In genomic region chrIII:12009764-12010163, ce11 we compare ENCODE assay signal across 4 worm cellular contexts.
TF ChIP-seq lines count a peak whose summit lies in the region.

No protein-coding gene starts in this region.

TF ChIP-seq in whole organism, L1 larva, 84 proteins besides CTCF, POLR2A, EP300 and RAD21:
- TF ChIP-seq lsy-2 (tag; optimal IDR thresholded peaks at IDR 0.05; lab: Kevin White, UChicago) = peak in 1 of 2 experiments; percentile 34
- TF ChIP-seq nhr-19 (GFP tag; conservative IDR thresholded peaks at IDR 0.05; lab: Robert Waterston, UW) = 0 out of 2 replicates have a peak, but pooled peaks have one; percentile 18
- TF ChIP-seq egl-27 (tag; optimal IDR thresholded peaks at IDR 0.05; lab: Kevin White, UChicago) = no peak
- peak; percentile 7 for TF ChIP-seq nhr-47 (tag; optimal IDR thresholded peaks at IDR 0.05; lab: Kevin White, UChicago)
- TF ChIP-seq pqm-1 (tag; optimal IDR thresholded peaks at IDR 0.05; lab: Kevin White, UChicago) = no peak
- TF ChIP-seq dpl-1 (GFP tag; optimal IDR thresholded peaks at IDR 0.05; lab: Kevin White, UChicago) = no peak
- peak; percentile 94 for TF ChIP-seq nhr-85 (tag; lab: Kevin White, UChicago)
- no peak for TF ChIP-seq F16B12.6 (tag; optimal IDR thresholded peaks at IDR 0.05; lab: Kevin White, UChicago)
- TF ChIP-seq xbp-1 (tag; optimal IDR thresholded peaks at IDR 0.05; lab: Kevin White, UChicago) = peak; percentile 67
- TF ChIP-seq lin-35 (GFP tag; optimal IDR thresholded peaks at IDR 0.05; lab: Kevin White, UChicago) = peak in 1 of 2 experiments; percentile 51
- peak; percentile 30 for TF ChIP-seq blmp-1 (tag; optimal IDR thresholded peaks at IDR 0.05; lab: Kevin White, UChicago)
- peak; percentile 60 for TF ChIP-seq nhr-20 (tag; optimal IDR thresholded peaks at IDR 0.05; lab: Kevin White, UChicago)
- no peak for TF ChIP-seq efl-1 (optimal IDR thresholded peaks at IDR 0.05; lab: Kevin White, UChicago)
- peak in 1 of 2 experiments; percentile 92 for TF ChIP-seq efl-1 (GFP tag; optimal IDR thresholded peaks at IDR 0.05 in 1 of 2; lab: Kevin White, UChicago)
- TF ChIP-seq unc-86 (tag; optimal IDR thresholded peaks at IDR 0.05; lab: Kevin White, UChicago) = no peak
- peak; percentile 43 for TF ChIP-seq nhr-71 (tag; optimal IDR thresholded peaks at IDR 0.05; lab: Kevin White, UChicago)
- TF ChIP-seq grh-1 (GFP tag; IDR thresholded peaks at IDR 0.05; lab: Robert Waterston, UW) = peak; percentile 22; the same call in 1 of the 2 replicates
- peak; percentile 59 for TF ChIP-seq snu-23 (GFP tag; optimal IDR thresholded peaks at IDR 0.05; lab: Kevin White, UChicago)
- TF ChIP-seq lin-14 (GFP tag; optimal IDR thresholded peaks at IDR 0.05; lab: Kevin White, UChicago) = peak; percentile 64

TF ChIP-seq in whole organism, L2 larva, 48 proteins besides CTCF, POLR2A, EP300 and RAD21:
- no peak for TF ChIP-seq nhr-11 (tag; optimal IDR thresholded peaks at IDR 0.05; lab: Kevin White, UChicago)
- no peak for TF ChIP-seq dmd-4 (tag; optimal IDR thresholded peaks at IDR 0.05; lab: Kevin White, UChicago)
- no peak for TF ChIP-seq nhr-77 (tag; optimal IDR thresholded peaks at IDR 0.05; lab: Kevin White, UChicago)
- TF ChIP-seq snpc-4 (tag; optimal IDR thresholded peaks at IDR 0.05; lab: Kevin White, UChicago) = no peak
- no peak for TF ChIP-seq zag-1 (tag; optimal IDR thresholded peaks at IDR 0.05; lab: Kevin White, UChicago)
- TF ChIP-seq skn-1 (tag; optimal IDR thresholded peaks at IDR 0.05; lab: Kevin White, UChicago) = no peak
- no peak for TF ChIP-seq nhr-129 (tag; optimal IDR thresholded peaks at IDR 0.05; lab: Kevin White, UChicago)
- no peak for TF ChIP-seq C34F6.9 (tag; optimal IDR thresholded peaks at IDR 0.05; lab: Kevin White, UChicago)
- TF ChIP-seq mbf-1 (tag; optimal IDR thresholded peaks at IDR 0.05; lab: Kevin White, UChicago) = no peak
- peak; percentile 74 for TF ChIP-seq nhr-25 (tag; optimal IDR thresholded peaks at IDR 0.05; lab: Kevin White, UChicago)
- TF ChIP-seq elt-3 (tag; optimal IDR thresholded peaks at IDR 0.05; lab: Kevin White, UChicago) = no peak
- peak; percentile 67 for TF ChIP-seq sma-3 (GFP tag; optimal IDR thresholded peaks at IDR 0.05; lab: Kevin White, UChicago)
- TF ChIP-seq elt-1 (tag; optimal IDR thresholded peaks at IDR 0.05; lab: Kevin White, UChicago) = no peak
- TF ChIP-seq egl-27 (tag; optimal IDR thresholded peaks at IDR 0.05; lab: Kevin White, UChicago) = no peak
- TF ChIP-seq crh-2 (tag; optimal IDR thresholded peaks at IDR 0.05; lab: Kevin White, UChicago) = peak; percentile 94
- no peak for TF ChIP-seq gmeb-1 (tag; optimal IDR thresholded peaks at IDR 0.05; lab: Kevin White, UChicago)
TF ChIP-seq in whole organism, L2 larva: peak in this region for 3.

TF ChIP-seq in whole organism, L3 larva, 47 proteins besides CTCF, POLR2A, EP300 and RAD21:
- peak; percentile 53 for TF ChIP-seq egl-5 (tag; optimal IDR thresholded peaks at IDR 0.05; lab: Kevin White, UChicago)
- no peak for TF ChIP-seq ceh-16 (tag; optimal IDR thresholded peaks at IDR 0.05; lab: Kevin White, UChicago)
- TF ChIP-seq pha-4 (tag; optimal IDR thresholded peaks at IDR 0.05; lab: Kevin White, UChicago) = peak; percentile 10
- no peak for TF ChIP-seq fos-1 (tag; optimal IDR thresholded peaks at IDR 0.05; lab: Kevin White, UChicago)
- TF ChIP-seq nhr-25 (tag; optimal IDR thresholded peaks at IDR 0.05; lab: Kevin White, UChicago) = peak; percentile 64

TF ChIP-seq in whole organism, L4 larva, 104 proteins besides CTCF, POLR2A, EP300 and RAD21:
- TF ChIP-seq lim-7 (GFP tag; IDR thresholded peaks at IDR 0.05; lab: Robert Waterston, UW) = no peak
- TF ChIP-seq skn-1 (tag; optimal IDR thresholded peaks at IDR 0.05; lab: Kevin White, UChicago) = no peak
- TF ChIP-seq hlh-30 (tag; optimal IDR thresholded peaks at IDR 0.05; lab: Kevin White, UChicago; ENCODE audit: insufficient read depth) = peak; percentile 39
- TF ChIP-seq snpc-1.2 (GFP tag; IDR thresholded peaks at IDR 0.05; lab: Robert Waterston, UW) = no peak
- no peak for TF ChIP-seq mep-1 (tag; optimal IDR thresholded peaks at IDR 0.05; lab: Kevin White, UChicago)
- TF ChIP-seq zag-1 (tag; optimal IDR thresholded peaks at IDR 0.05; lab: Kevin White, UChicago) = no peak
- no peak for TF ChIP-seq hlh-11 (tag; optimal IDR thresholded peaks at IDR 0.05; lab: Kevin White, UChicago)
- no peak for TF ChIP-seq Y48G9A.11 (GFP tag; IDR thresholded peaks at IDR 0.05; lab: Robert Waterston, UW)
